Worm (Caenorhabditis elegans): ENCODE data around the gene sre-19.

ce11 chrIV:12193338-12193737 is 45.4 kb downstream of the sre-19 start:
- no peak for TF ChIP-seq W03F9.2 (tag; optimal IDR thresholded peaks at IDR 0.05)
- no peak for TF ChIP-seq him-1 (tag; optimal IDR thresholded peaks at IDR 0.05)
